Worm (Caenorhabditis elegans) whole organism, L4 larva: Measurements from ENCODE around the gene lact-8.

Experiments used
- D1046.2 ChIP-seq: fragments of 200-800 bp; sonication (Bioruptor generic); IDR thresholded peaks from 2 replicates; pipeline ENCODE4 v1.3.6; 2022; ENCODE audit warnings: missing genetic modification characterization, missing compliant biosample characterization
- F10B5.3 ChIP-seq: sonication (generic microtip); optimal IDR thresholded peaks from 2 replicates; lab custom pipeline; 2016; ENCODE audit warnings: mild to moderate bottlenecking, missing genetic modification characterization, missing compliant biosample characterization
- F26F4.8 ChIP-seq: fragments of 200-800 bp; sonication (Bioruptor generic); conservative IDR thresholded peaks from 2 replicates; pipeline ENCODE4 v1.3.6; 2022; ENCODE audit warnings: missing genetic modification characterization, missing compliant biosample characterization
- F37D6.2 ChIP-seq: sonication (generic microtip); optimal IDR thresholded peaks from 2 replicates; lab custom pipeline; 2016; ENCODE audit warnings: mild to moderate bottlenecking, missing genetic modification characterization, missing compliant biosample characterization
- F44E2.7 ChIP-seq: fragments of 200-800 bp; sonication (Bioruptor generic); IDR thresholded peaks from 2 replicates; pipeline ENCODE4 v2.1.2; 2022; ENCODE audit warnings: missing genetic modification characterization, missing compliant biosample characterization
- T20F7.1 ChIP-seq: fragments of 200-800 bp; sonication (Bioruptor generic); optimal IDR thresholded peaks from 2 replicates; lab custom pipeline; 2018; ENCODE audit warnings: mild to moderate bottlenecking, missing genetic modification characterization, missing compliant biosample characterization
- Y48G9A.11 ChIP-seq: fragments of 200-800 bp; sonication (Bioruptor generic); IDR thresholded peaks from 2 replicates; pipeline ENCODE4 v1.3.6; 2022; ENCODE audit warnings: missing genetic modification reagents, missing genetic modification characterization, missing compliant biosample characterization
- ZK337.2 ChIP-seq: fragments of 200-800 bp; sonication (Bioruptor generic); IDR thresholded peaks from 2 replicates; pipeline ENCODE4 v1.3.6; 2022; ENCODE audit warnings: missing genetic modification reagents, missing genetic modification characterization, missing compliant biosample characterization
- arid-1 ChIP-seq: fragments of 200-800 bp; sonication (Bioruptor generic); conservative IDR thresholded peaks from 2 replicates; pipeline ENCODE4 v1.3.6; 2022; ENCODE audit warnings: missing genetic modification reagents, missing genetic modification characterization, missing compliant biosample characterization
- ceh-20 ChIP-seq: fragments of 200-800 bp; sonication (Bioruptor generic); IDR thresholded peaks from 2 replicates; pipeline ENCODE4 v1.3.6; 2022; ENCODE audit warnings: missing genetic modification reagents, missing genetic modification characterization, missing compliant biosample characterization
- ceh-28 ChIP-seq: fragments of 150-350 bp; optimal IDR thresholded peaks from 2 replicates; lab custom pipeline; 2014; ENCODE audit warnings: missing biosample characterization, missing genetic modification reagents, missing genetic modification characterization
- ceh-44 ChIP-seq: fragments of 200-800 bp; sonication (Bioruptor generic); IDR thresholded peaks from 2 replicates; pipeline ENCODE4 v1.3.6; 2022; ENCODE audit warnings: missing genetic modification reagents, missing genetic modification characterization, missing compliant biosample characterization
- ceh-62 ChIP-seq: sonication (generic microtip); optimal IDR thresholded peaks from 2 replicates; lab custom pipeline; 2017; ENCODE audit warnings: missing biosample characterization, missing genetic modification characterization
- ceh-82 ChIP-seq: sonication (generic microtip); optimal IDR thresholded peaks from 2 replicates; lab custom pipeline; 2017; ENCODE audit warnings: missing biosample characterization, missing genetic modification characterization
- daf-12 ChIP-seq: fragments of 150-350 bp; optimal IDR thresholded peaks from 2 replicates; lab custom pipeline; 2014; ENCODE audit warnings: missing biosample characterization, missing genetic modification reagents, missing genetic modification characterization
- daf-16 ChIP-seq, 3 experiments: sonication (generic microtip); optimal IDR thresholded peaks; 2 replicates each; lab custom pipeline; 2016 to 2017; ENCODE audit warnings: missing genetic modification characterization in 3 of 3, missing genetic modification reagents in 3 of 3, mild to moderate bottlenecking in 2 of 3, missing compliant biosample characterization in 2 of 3, missing biosample characterization in 1 of 3, moderate library complexity in 1 of 3
- daf-19 ChIP-seq: fragments of 200-800 bp; sonication (Bioruptor generic); conservative IDR thresholded peaks from 2 replicates; pipeline ENCODE4 v1.3.6; 2022; ENCODE audit warnings: missing genetic modification characterization, missing compliant biosample characterization
- dmd-8 ChIP-seq: fragments of 200-800 bp; sonication (Bioruptor generic); IDR thresholded peaks from 2 replicates; pipeline ENCODE4 v1.3.6; 2022; ENCODE audit warnings: missing genetic modification characterization, missing compliant biosample characterization
- dpl-1 ChIP-seq: fragments of 150-350 bp; optimal IDR thresholded peaks from 2 replicates; lab custom pipeline; 2014; ENCODE audit warnings: missing biosample characterization, missing genetic modification reagents, missing genetic modification characterization
- duxl-1 ChIP-seq: sonication (generic microtip); optimal IDR thresholded peaks from 2 replicates; lab custom pipeline; 2016; ENCODE audit warnings: mild to moderate bottlenecking, missing genetic modification characterization, moderate library complexity, missing compliant biosample characterization; ENCODE audit not compliant: poor library complexity
- dve-1 ChIP-seq: sonication (generic microtip); optimal IDR thresholded peaks from 2 replicates; lab custom pipeline; 2017; ENCODE audit warnings: antibody characterized with exemption, mild to moderate bottlenecking, missing genetic modification characterization, missing compliant biosample characterization; ENCODE audit not compliant: insufficient read depth
- fos-1 ChIP-seq: fragments of 150-350 bp; optimal IDR thresholded peaks from 2 replicates; lab custom pipeline; 2014; ENCODE audit warnings: missing biosample characterization, missing genetic modification characterization
- jun-1 ChIP-seq: fragments of 150-350 bp; optimal IDR thresholded peaks from 2 replicates; lab custom pipeline; 2014; ENCODE audit warnings: missing biosample characterization, missing genetic modification reagents, missing genetic modification characterization
- lim-7 ChIP-seq: fragments of 200-800 bp; sonication (Bioruptor generic); IDR thresholded peaks from 2 replicates; pipeline ENCODE4 v1.3.6; 2022; ENCODE audit warnings: missing genetic modification characterization, missing compliant biosample characterization
- lin-1 ChIP-seq: fragments of 200-800 bp; sonication (Bioruptor generic); IDR thresholded peaks from 2 replicates; pipeline ENCODE4 v1.3.6; 2022; ENCODE audit warnings: missing genetic modification reagents, missing genetic modification characterization, missing compliant biosample characterization
- lin-13 ChIP-seq: fragments of 150-350 bp; optimal IDR thresholded peaks from 2 replicates; lab custom pipeline; 2014; ENCODE audit warnings: missing biosample characterization, missing genetic modification reagents, missing genetic modification characterization
- lin-38 ChIP-seq: fragments of 200-800 bp; sonication (Bioruptor generic); IDR thresholded peaks from 2 replicates; pipeline ENCODE4 v1.3.6; 2022; ENCODE audit warnings: missing genetic modification reagents, missing genetic modification characterization, missing compliant biosample characterization
- mdt-29 ChIP-seq: fragments of 200-800 bp; sonication (Bioruptor generic); IDR thresholded peaks from 2 replicates; pipeline ENCODE4 v1.3.6; 2022; ENCODE audit warnings: missing genetic modification reagents, missing genetic modification characterization, missing compliant biosample characterization
- mep-1 ChIP-seq: fragments of 150-350 bp; sonication (generic microtip); optimal IDR thresholded peaks from 3 replicates; lab custom pipeline; 2014; ENCODE audit warnings: missing biosample characterization, missing genetic modification characterization
- mxl-3 ChIP-seq: fragments of 200-800 bp; sonication (Bioruptor generic); optimal IDR thresholded peaks from 2 replicates; lab custom pipeline; 2018; ENCODE audit warnings: mild to moderate bottlenecking, missing genetic modification characterization, missing compliant biosample characterization
- nhr-10 ChIP-seq: fragments of 150-350 bp; optimal IDR thresholded peaks from 2 replicates; lab custom pipeline; 2014; ENCODE audit warnings: missing biosample characterization, missing genetic modification characterization
- nhr-102 ChIP-seq: sonication (generic microtip); optimal IDR thresholded peaks from 2 replicates; lab custom pipeline; 2016; ENCODE audit warnings: mild to moderate bottlenecking, missing genetic modification characterization, moderate library complexity, missing compliant biosample characterization
- nhr-111 ChIP-seq: fragments of 200-800 bp; sonication (Bioruptor generic); optimal IDR thresholded peaks from 2 replicates; lab custom pipeline; 2018; ENCODE audit warnings: mild to moderate bottlenecking, missing genetic modification characterization, missing compliant biosample characterization
- nhr-28 ChIP-seq: fragments of 150-350 bp; optimal IDR thresholded peaks from 2 replicates; lab custom pipeline; 2014; ENCODE audit warnings: missing biosample characterization, missing genetic modification characterization
- nhr-41 ChIP-seq: fragments of 200-800 bp; sonication (Bioruptor generic); IDR thresholded peaks from 2 replicates; pipeline ENCODE4 v1.3.6; 2022; ENCODE audit warnings: missing genetic modification reagents, missing genetic modification characterization, missing compliant biosample characterization
- nhr-6 ChIP-seq: fragments of 150-350 bp; optimal IDR thresholded peaks from 2 replicates; lab custom pipeline; 2014; ENCODE audit warnings: missing biosample characterization, missing genetic modification characterization
- nhr-77 ChIP-seq: fragments of 150-350 bp; optimal IDR thresholded peaks from 2 replicates; lab custom pipeline; 2014; ENCODE audit warnings: missing biosample characterization, missing genetic modification characterization
- pha-4 ChIP-seq, 2 experiments: fragments of 150-350 bp in 1 of 2; fragments of 200-800 bp in 1 of 2; sonication (Bioruptor generic) in 1 of 2; IDR thresholded peaks in 1 of 2; optimal IDR thresholded peaks in 1 of 2; 2 replicates each; pipeline versions ENCODE4 v1.3.6 to Lab custom; 2014 to 2022; ENCODE audit warnings: missing genetic modification characterization in 2 of 2, missing genetic modification reagents in 2 of 2, missing biosample characterization in 1 of 2, missing compliant biosample characterization in 1 of 2
- php-3 ChIP-seq: fragments of 200-800 bp; sonication (Bioruptor generic); IDR thresholded peaks from 2 replicates; pipeline ENCODE4 v1.3.6; 2022; ENCODE audit warnings: missing genetic modification reagents, missing genetic modification characterization, missing compliant biosample characterization
- pqm-1 ChIP-seq: sonication (generic microtip); optimal IDR thresholded peaks from 2 replicates; lab custom pipeline; 2017; ENCODE audit warnings: missing biosample characterization, missing genetic modification characterization
- rbr-2 ChIP-seq: sonication (generic microtip); optimal IDR thresholded peaks from 2 replicates; lab custom pipeline; 2016; ENCODE audit warnings: missing genotype, missing genetic modification characterization, missing compliant biosample characterization
- saeg-2 ChIP-seq: fragments of 200-800 bp; sonication (Bioruptor generic); IDR thresholded peaks from 2 replicates; pipeline ENCODE4 v1.3.6; 2022; ENCODE audit warnings: missing genetic modification reagents, missing genetic modification characterization, missing compliant biosample characterization
- snpc-1.2 ChIP-seq: fragments of 200-800 bp; sonication (Bioruptor generic); IDR thresholded peaks from 2 replicates; pipeline ENCODE4 v1.3.6; 2022; ENCODE audit warnings: missing genetic modification reagents, missing genetic modification characterization, missing compliant biosample characterization
- snpc-4 ChIP-seq: fragments of 150-350 bp; optimal IDR thresholded peaks from 2 replicates; lab custom pipeline; 2014; ENCODE audit warnings: missing biosample characterization, missing genetic modification characterization
- spr-1 ChIP-seq: sonication (generic microtip); optimal IDR thresholded peaks from 2 replicates; lab custom pipeline; 2016; ENCODE audit warnings: mild to moderate bottlenecking, missing genetic modification characterization, missing compliant biosample characterization
- spr-3 ChIP-seq: fragments of 200-800 bp; sonication (Bioruptor generic); optimal IDR thresholded peaks from 2 replicates; lab custom pipeline; 2018; ENCODE audit warnings: mild to moderate bottlenecking, missing genetic modification characterization, missing compliant biosample characterization
- tra-1 ChIP-seq: fragments of 200-800 bp; sonication (Bioruptor generic); IDR thresholded peaks from 2 replicates; pipeline ENCODE4 v1.3.6; 2022; ENCODE audit warnings: missing genetic modification reagents, missing genetic modification characterization, missing compliant biosample characterization
- unc-130 ChIP-seq: sonication (generic microtip); optimal IDR thresholded peaks from 2 replicates; lab custom pipeline; 2016; ENCODE audit warnings: missing genetic modification reagents, missing genetic modification characterization, missing compliant biosample characterization
- unc-39 ChIP-seq: sonication (generic microtip); optimal IDR thresholded peaks from 2 replicates; lab custom pipeline; 2017; ENCODE audit warnings: missing biosample characterization, missing genetic modification characterization
- unc-62 ChIP-seq, 3 experiments: fragments of 150-350 bp in 1 of 3; sonication (generic microtip); optimal IDR thresholded peaks in 2 of 3; peaks in 1 of 3; 1 replicate in 1 of 3; 2 replicates in 2 of 3; lab custom pipeline; 2014 to 2017; ENCODE audit warnings: missing biosample characterization in 3 of 3, missing genetic modification characterization in 3 of 3, missing genetic modification reagents in 3 of 3, missing genotype in 1 of 3

lact-8 gene

ce11 chrV:11076403-11076802 is 17.0 kb downstream of the lact-8 start (continued):
- TF ChIP-seq ceh-44 (no peak), ceh-62 (tag; lab: Kevin White, UChicago) (no peak), lin-13 (GFP tag; lab: Kevin White, UChicago) (peak; percentile 50), unc-130 (GFP tag; lab: Kevin White, UChicago) (peak; percentile 39), daf-12 (no peak), nhr-102 (tag; lab: Kevin White, UChicago) (no peak), spr-3 (no peak), mdt-29 (peak; percentile 74), F10B5.3 (tag; lab: Kevin White, UChicago) (no peak), ceh-28 (tag; lab: Kevin White, UChicago) (no peak), daf-16 (GFP tag; optimal IDR thresholded peaks at IDR 0.05; lab: Kevin White, UChicago) (no peak), daf-16 (tag; optimal IDR thresholded peaks at IDR 0.05; lab: Kevin White, UChicago) (no peak), ceh-20 (no peak), spr-1 (tag; lab: Kevin White, UChicago) (no peak), php-3 (GFP tag; lab: Robert Waterston, UW) (no peak), F44E2.7 (0 out of 2 replicates have a peak, but pooled peaks have one; percentile 30), pqm-1 (tag; lab: Kevin White, UChicago) (peak; percentile 1), D1046.2 (GFP tag; lab: Robert Waterston, UW) (no peak), daf-19 (GFP tag; lab: Robert Waterston, UW) (no peak), unc-39 (tag; lab: Kevin White, UChicago) (no peak), nhr-77 (tag; lab: Kevin White, UChicago) (no peak), nhr-10 (tag; lab: Kevin White, UChicago) (no peak), saeg-2 (GFP tag; lab: Robert Waterston, UW) (peak; percentile 67; the same call in 1 of the 2 replicates), ceh-82 (tag; lab: Kevin White, UChicago) (no peak), tra-1 (GFP tag; lab: Robert Waterston, UW) (peak; percentile 46; the same call in 1 of the 2 replicates), mep-1 (tag; lab: Kevin White, UChicago) (no peak), lim-7 (peak; percentile 57), pha-4 (GFP tag; IDR thresholded peaks at IDR 0.05; lab: Robert Waterston, UW) (peak; percentile 49; the same call in 1 of the 2 replicates), pha-4 (tag; optimal IDR thresholded peaks at IDR 0.05; lab: Kevin White, UChicago) (no peak), snpc-1.2 (GFP tag; lab: Robert Waterston, UW) (peak; percentile 61; the same call in 1 of the 2 replicates), dpl-1 (GFP tag; lab: Kevin White, UChicago) (no peak), nhr-111 (GFP tag; lab: Kevin White, UChicago) (no peak), nhr-28 (tag; lab: Kevin White, UChicago) (peak; percentile 12), nhr-6 (tag; lab: Kevin White, UChicago) (peak; percentile 10), dmd-8 (GFP tag; lab: Robert Waterston, UW) (peak; percentile 81; the same call in 1 of the 2 replicates), unc-62 (GFP tag; optimal IDR thresholded peaks at IDR 0.05 in 1 of 2; lab: Kevin White, UChicago) (no peak), unc-62 (tag; optimal IDR thresholded peaks at IDR 0.05; lab: Kevin White, UChicago) (no peak), lin-38 (GFP tag; lab: Robert Waterston, UW) (peak; percentile 83), snpc-4 (tag; lab: Kevin White, UChicago) (no peak), F37D6.2 (tag; lab: Kevin White, UChicago) (no peak), Y48G9A.11 (GFP tag; lab: Robert Waterston, UW) (peak; percentile 80; the same call in 1 of the 2 replicates), T20F7.1 (no peak), ZK337.2 (GFP tag; lab: Robert Waterston, UW) (no peak), jun-1 (tag; lab: Kevin White, UChicago) (no peak), F26F4.8 (GFP tag; lab: Robert Waterston, UW) (no peak), fos-1 (tag; lab: Kevin White, UChicago) (no peak), duxl-1 (tag; lab: Kevin White, UChicago) (no peak), rbr-2 (tag; lab: Kevin White, UChicago) (no peak), lin-1 (GFP tag; lab: Robert Waterston, UW) (0 out of 2 replicates have a peak, but pooled peaks have one; percentile 24), mxl-3 (GFP tag; lab: Kevin White, UChicago) (no peak), arid-1 (GFP tag; lab: Robert Waterston, UW) (peak; percentile 78), dve-1 (tag; lab: Kevin White, UChicago) (peak; percentile 1), nhr-41 (no peak; the same call in 1 of the 2 replicates)
